Worm (Caenorhabditis elegans): ENCODE measurements around the gene cest-1.2.

cest-1.2 gene

DNA sequence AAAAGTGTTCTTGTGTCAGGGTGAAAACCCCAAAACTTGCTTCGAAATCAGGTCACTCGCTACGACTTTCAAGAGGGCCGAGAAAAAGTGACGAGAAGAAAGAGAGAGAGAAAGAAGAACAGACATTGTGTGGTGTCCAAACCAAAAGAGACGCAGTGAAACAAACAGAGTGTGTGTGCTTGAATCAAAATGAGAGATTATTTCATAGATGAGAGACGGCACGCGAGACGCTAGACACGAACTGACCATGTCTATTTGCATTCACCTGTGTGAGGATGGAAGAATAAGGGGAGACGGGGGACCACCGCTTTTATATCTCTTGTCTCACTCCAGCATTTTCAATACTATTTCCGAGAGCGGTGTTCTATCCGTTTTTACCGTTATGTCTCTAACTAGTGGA is 24.5 kb downstream of the cest-1.2 start (continued):
- TF ChIP-seq lim-7 (GFP tag; IDR thresholded peaks at IDR 0.05) = no peak
- TF ChIP-seq ztf-7 (tag; optimal IDR thresholded peaks at IDR 0.05) = no peak
- TF ChIP-seq tag-97 (GFP tag; IDR thresholded peaks at IDR 0.05) = no peak
- TF ChIP-seq Y5F2A.4 (GFP tag; optimal IDR thresholded peaks at IDR 0.05) = no peak
- TF ChIP-seq mxl-3 (GFP tag; optimal IDR thresholded peaks at IDR 0.05) = peak; percentile 81
- no peak for TF ChIP-seq nhr-76 (tag; optimal IDR thresholded peaks at IDR 0.05)
- no peak for TF ChIP-seq F49E8.2 (tag; optimal IDR thresholded peaks at IDR 0.05; ENCODE audit: borderline replicate concordance)
- TF ChIP-seq mxl-2 (GFP tag; conservative IDR thresholded peaks at IDR 0.05) = no peak
- peak; percentile 89 for TF ChIP-seq hlh-11 (tag; optimal IDR thresholded peaks at IDR 0.05)
- no peak for TF ChIP-seq ceh-44 (GFP tag; IDR thresholded peaks at IDR 0.05)
- no peak for TF ChIP-seq snpc-1.2 (GFP tag; IDR thresholded peaks at IDR 0.05)
- TF ChIP-seq fkh-10 (GFP tag; optimal IDR thresholded peaks at IDR 0.05) = no peak
- TF ChIP-seq lin-38 (GFP tag; IDR thresholded peaks at IDR 0.05) = 0 out of 2 replicates have a peak, but pooled peaks have one; percentile 27
- no peak for TF ChIP-seq aly-2 (tag; optimal IDR thresholded peaks at IDR 0.05)
- TF ChIP-seq aha-1 (tag) = peak; percentile 84
- no peak for TF ChIP-seq Y48G9A.11 (GFP tag; IDR thresholded peaks at IDR 0.05)
- no peak for TF ChIP-seq unc-39 (tag; optimal IDR thresholded peaks at IDR 0.05)
- no peak for TF ChIP-seq cey-2 (tag; optimal IDR thresholded peaks at IDR 0.05; ENCODE audit: borderline replicate concordance, insufficient read depth)
- TF ChIP-seq nhr-11 (tag; optimal IDR thresholded peaks at IDR 0.05) = peak; percentile 54
- no peak for TF ChIP-seq madf-9 (GFP tag; conservative IDR thresholded peaks at IDR 0.05)
- TF ChIP-seq zag-1 (tag; optimal IDR thresholded peaks at IDR 0.05) = no peak
- TF ChIP-seq daf-19 (GFP tag; conservative IDR thresholded peaks at IDR 0.05) = no peak
- no peak for TF ChIP-seq zfp-2 (tag; optimal IDR thresholded peaks at IDR 0.05)
- TF ChIP-seq F10B5.3 (tag; optimal IDR thresholded peaks at IDR 0.05) = no peak
- no peak for TF ChIP-seq ceh-28 (tag; optimal IDR thresholded peaks at IDR 0.05)
- peak; percentile 97 for TF ChIP-seq nhr-6 (tag; optimal IDR thresholded peaks at IDR 0.05)
- no peak for TF ChIP-seq dmd-8 (GFP tag; IDR thresholded peaks at IDR 0.05)
- TF ChIP-seq lin-39 (tag; optimal IDR thresholded peaks at IDR 0.05) = no peak

DNA sequence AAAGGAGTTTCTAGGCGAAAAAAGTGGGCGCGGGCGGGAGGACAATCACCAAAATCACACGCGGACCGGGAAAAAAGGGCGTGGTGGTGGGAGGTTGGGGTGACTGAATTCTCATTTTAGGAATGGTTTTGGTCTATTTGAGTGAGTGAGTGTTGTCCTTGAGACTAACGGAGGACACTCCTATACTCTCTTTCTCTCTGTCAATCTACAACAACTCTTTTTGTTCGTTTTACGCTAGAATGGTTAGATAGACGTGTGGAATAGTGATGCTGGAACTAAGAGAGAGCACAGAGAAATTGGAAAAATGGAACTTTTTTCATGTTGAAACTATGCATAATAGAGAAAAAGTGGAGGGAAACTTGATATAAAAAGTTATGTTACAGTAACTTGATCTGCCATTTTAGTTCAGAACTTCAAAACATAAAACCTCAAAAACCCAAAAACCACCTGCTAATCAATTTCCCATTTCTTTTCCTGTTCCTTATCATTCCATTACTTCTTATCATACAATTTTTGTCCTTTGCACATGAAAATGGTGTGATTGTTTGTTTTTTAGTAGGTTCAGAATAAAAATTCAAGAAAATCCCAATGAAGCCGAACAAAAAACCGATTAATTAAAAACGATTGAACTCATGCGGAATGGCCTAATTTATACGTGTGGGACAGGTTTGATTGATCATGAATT is 25.8 kb downstream of the cest-1.2 start:
- TF ChIP-seq fkh-10 (GFP tag; optimal IDR thresholded peaks at IDR 0.05) (no peak), nhr-77 (tag; optimal IDR thresholded peaks at IDR 0.05) (peak; percentile 48), aha-1 (tag) (peak; percentile 76), mxl-3 (GFP tag; optimal IDR thresholded peaks at IDR 0.05) (peak; percentile 12), madf-5 (GFP tag; IDR thresholded peaks at IDR 0.05) (0 out of 4 replicates have a peak, but pooled peaks of 1 of the 2 experiments have one; percentile 13), nhr-76 (tag; optimal IDR thresholded peaks at IDR 0.05) (no peak), dve-1 (tag; optimal IDR thresholded peaks at IDR 0.05; ENCODE audit: insufficient read depth) (peak; percentile 29), daf-16 (GFP tag; optimal IDR thresholded peaks at IDR 0.05) (no peak), daf-16 (tag; optimal IDR thresholded peaks at IDR 0.05) (peak; percentile 58), Y48G9A.11 (GFP tag; IDR thresholded peaks at IDR 0.05) (no peak), nhr-28 (tag; optimal IDR thresholded peaks at IDR 0.05) (peak; percentile 57), pqm-1 (tag; optimal IDR thresholded peaks at IDR 0.05) (peak; percentile 91), dmd-6 (GFP tag; IDR thresholded peaks at IDR 0.05) (peak; percentile 72), hlh-11 (tag; optimal IDR thresholded peaks at IDR 0.05) (peak; percentile 36)

DNA sequence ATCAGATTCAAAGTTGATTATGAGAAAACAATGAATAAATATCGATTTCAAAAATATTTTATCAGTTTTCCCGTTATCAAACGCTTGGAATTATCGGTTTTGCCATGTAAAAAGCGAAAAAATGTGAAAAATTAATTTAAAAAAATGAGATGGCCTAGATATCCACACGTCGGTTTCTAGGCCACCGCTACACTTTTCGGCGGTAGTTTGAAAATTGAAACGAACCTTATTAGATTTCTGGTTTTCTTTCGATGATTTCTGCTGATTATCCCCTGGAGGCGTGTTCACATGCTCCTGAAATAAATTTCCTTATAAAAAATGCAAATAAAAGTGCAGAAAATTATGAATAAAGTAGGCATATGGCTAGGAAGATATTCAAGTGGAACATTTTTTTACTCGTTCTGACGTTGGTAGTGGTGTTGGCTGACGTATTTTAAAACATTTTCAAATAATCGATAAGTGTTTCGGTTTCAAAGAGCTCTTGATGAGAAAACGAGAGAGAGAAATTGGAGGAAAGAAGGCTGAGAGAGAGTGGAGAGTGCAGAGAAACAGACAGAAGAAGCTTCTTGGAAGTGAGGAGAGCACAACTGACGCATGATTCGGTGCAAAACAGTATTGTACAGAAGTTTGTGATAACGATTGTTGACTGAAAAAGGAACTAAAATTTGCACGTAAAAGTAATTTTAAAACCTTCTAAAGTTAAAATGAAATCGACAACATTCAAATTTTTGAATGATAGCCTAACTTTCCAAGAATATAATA is 27.5 kb downstream of the cest-1.2 start:
- TF ChIP-seq lin-13 (GFP tag; optimal IDR thresholded peaks at IDR 0.05) = no peak
- peak; percentile 14 for TF ChIP-seq dpl-1 (GFP tag; optimal IDR thresholded peaks at IDR 0.05)
- TF ChIP-seq dmd-9 (GFP tag; IDR thresholded peaks at IDR 0.05) = no peak
- no peak for TF ChIP-seq dve-1 (tag; optimal IDR thresholded peaks at IDR 0.05; ENCODE audit: insufficient read depth)
- no peak for TF ChIP-seq ces-1 (GFP tag; optimal IDR thresholded peaks at IDR 0.05)
- TF ChIP-seq ceh-28 (tag; optimal IDR thresholded peaks at IDR 0.05) = peak; percentile 2
- no peak for TF ChIP-seq nhr-41 (GFP tag; IDR thresholded peaks at IDR 0.05)
- no peak for TF ChIP-seq pha-4 (GFP tag; IDR thresholded peaks at IDR 0.05)
- no peak for TF ChIP-seq pha-4 (tag; optimal IDR thresholded peaks at IDR 0.05)
- TF ChIP-seq daf-16 (GFP tag; optimal IDR thresholded peaks at IDR 0.05) = no peak
- TF ChIP-seq daf-16 (tag; optimal IDR thresholded peaks at IDR 0.05) = peak; percentile 60
- no peak for TF ChIP-seq set-16 (GFP tag; IDR thresholded peaks at IDR 0.05)
- TF ChIP-seq nhr-77 (tag; optimal IDR thresholded peaks at IDR 0.05) = no peak
- no peak for TF ChIP-seq Y5F2A.4 (GFP tag; optimal IDR thresholded peaks at IDR 0.05)
- TF ChIP-seq php-3 (GFP tag; IDR thresholded peaks at IDR 0.05) = no peak
- no peak for TF ChIP-seq zfp-3 (GFP tag; conservative IDR thresholded peaks at IDR 0.05)
- peak; percentile 53 for TF ChIP-seq mes-2 (tag; optimal IDR thresholded peaks at IDR 0.05; ENCODE audit: poor library complexity, severe bottlenecking)
